Worm (Caenorhabditis elegans) whole organism, L4/young adult: ENCODE data around the gene F28F5.6.

Experiments
- W03F9.2 ChIP-seq: fragments of 150-350 bp; optimal IDR thresholded peaks from 2 replicates; lab custom pipeline; 2014; ENCODE audit warnings: missing biosample characterization, missing genetic modification characterization
- dao-5 ChIP-seq: sonication (generic microtip); optimal IDR thresholded peaks from 2 replicates; lab custom pipeline; 2016; ENCODE audit warnings: missing genotype, missing genetic modification characterization, moderate library complexity, missing compliant biosample characterization
- him-1 ChIP-seq: sonication (generic microtip); optimal IDR thresholded peaks from 2 replicates; lab custom pipeline; 2016; ENCODE audit warnings: missing genotype, missing genetic modification reagents, missing genetic modification characterization, missing compliant biosample characterization

DNA sequence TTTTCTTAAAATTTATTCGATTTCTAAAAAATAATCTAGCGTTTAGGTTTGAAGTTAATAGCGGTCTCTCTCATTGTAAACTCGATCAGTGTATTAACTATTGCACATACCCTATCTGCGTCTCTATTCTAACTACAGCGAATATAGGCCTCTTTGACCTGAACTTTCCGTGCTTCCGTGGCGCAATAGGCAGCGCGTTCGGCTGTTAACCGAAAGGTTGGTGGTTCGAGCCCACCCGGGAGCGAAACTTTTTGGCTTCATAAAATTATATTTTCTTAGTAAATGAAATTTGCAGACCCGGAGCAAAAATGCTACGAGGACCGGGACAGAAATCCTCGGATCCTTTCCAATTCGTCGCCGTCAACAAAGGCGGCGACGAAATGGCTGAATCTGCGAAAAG, 13.8 kb downstream of the F28F5.6 start:
- TF ChIP-seq dao-5: no peak
- no peak for TF ChIP-seq him-1 (tag; lab: Kevin White, UChicago)
- no peak for TF ChIP-seq W03F9.2
